Fruit fly (Drosophila melanogaster) whole organism, wandering third instar larva: Measurements from ENCODE around the gene CG6785.
A peak's percentile ranks its signal among the peaks of the same experiment; 100 is the strongest.

Experiments
- Abd-B ChIP-seq: fragments of >200 bp; optimal IDR thresholded peaks from 2 replicates; lab custom pipeline; 2017; ENCODE audit warnings: missing biosample characterization, missing genetic modification characterization
- CG32264 ChIP-seq: fragments of 200-800 bp; sonication (Bioruptor generic); optimal IDR thresholded peaks from 2 replicates; lab custom pipeline; 2016; ENCODE audit warnings: missing biosample characterization, missing genetic modification characterization
- CG9705 ChIP-seq: fragments of 200-800 bp; sonication (Bioruptor generic); optimal IDR thresholded peaks from 2 replicates; lab custom pipeline; 2018; ENCODE audit warnings: missing biosample characterization, mild to moderate bottlenecking, missing genetic modification characterization
- CrebA ChIP-seq: fragments of 200-800 bp; sonication (Bioruptor generic); optimal IDR thresholded peaks from 2 replicates; lab custom pipeline; 2016; ENCODE audit warnings: missing biosample characterization, mild to moderate bottlenecking, missing genetic modification characterization, borderline replicate concordance
- Dfd ChIP-seq: fragments of >200 bp; optimal IDR thresholded peaks from 2 replicates; lab custom pipeline; 2017; ENCODE audit warnings: missing biosample characterization, missing genetic modification characterization
- Dif ChIP-seq: fragments of 200-275, 200-300 bp; sonication (Bioruptor generic); optimal IDR thresholded peaks from 2 replicates; lab custom pipeline; 2018; ENCODE audit warnings: missing biosample characterization, missing genetic modification characterization; ENCODE audit not compliant: partially characterized antibody
- GATAd ChIP-seq: sonication (Bioruptor generic); optimal IDR thresholded peaks from 2 replicates; lab custom pipeline; 2016; ENCODE audit warnings: missing biosample characterization, missing genetic modification characterization
- HLH106 ChIP-seq: fragments of 200-800 bp; optimal IDR thresholded peaks from 3 replicates; lab custom pipeline; 2019; ENCODE audit warnings: missing biosample characterization, mild to moderate bottlenecking, missing genetic modification characterization, moderate library complexity
- Hnf4 ChIP-seq: fragments of 200-800 bp; sonication (Bioruptor generic); optimal IDR thresholded peaks from 2 replicates; lab custom pipeline; 2016; ENCODE audit warnings: missing biosample characterization, mild to moderate bottlenecking, missing genetic modification characterization
- Hr78 ChIP-seq: fragments of >200 bp; optimal IDR thresholded peaks from 2 replicates; lab custom pipeline; 2017; ENCODE audit warnings: missing biosample characterization, missing genetic modification characterization
- Jra ChIP-seq: sonication (Bioruptor generic); optimal IDR thresholded peaks from 2 replicates; lab custom pipeline; 2016; ENCODE audit warnings: missing biosample characterization, missing genetic modification characterization
- Mio ChIP-seq: sonication (Bioruptor generic); optimal IDR thresholded peaks from 2 replicates; lab custom pipeline; 2016; ENCODE audit warnings: missing biosample characterization, missing genetic modification characterization
- Myc ChIP-seq: fragments of >200 bp; optimal IDR thresholded peaks from 2 replicates; lab custom pipeline; 2017
- N ChIP-seq: fragments of >200 bp; optimal IDR thresholded peaks from 2 replicates; lab custom pipeline; 2018; ENCODE audit warnings: missing biosample characterization, missing external identifiers, missing genetic modification characterization
- OdsH ChIP-seq: fragments of 200-800 bp; sonication (Bioruptor generic); optimal IDR thresholded peaks from 2 replicates; lab custom pipeline; 2016; ENCODE audit warnings: missing biosample characterization, mild to moderate bottlenecking, missing genetic modification characterization
- Rel ChIP-seq, 2 experiments: fragments of 200-800 bp; sonication (Bioruptor generic) in 1 of 2; optimal IDR thresholded peaks; 2 replicates in 1 of 2; 3 replicates in 1 of 2; lab custom pipeline; 2016 to 2019; ENCODE audit warnings: mild to moderate bottlenecking in 2 of 2, missing biosample characterization in 2 of 2, missing genetic modification characterization in 2 of 2, moderate library complexity in 1 of 2
- Sp1 ChIP-seq: fragments of 200-800 bp; sonication (Bioruptor generic); optimal IDR thresholded peaks from 3 replicates; lab custom pipeline; 2019; ENCODE audit warnings: missing biosample characterization, mild to moderate bottlenecking, missing genetic modification characterization, moderate library complexity
- Vsx2 ChIP-seq: fragments of 200-300, 225-300 bp; sonication (Bioruptor generic); optimal IDR thresholded peaks from 2 replicates; lab custom pipeline; 2018; ENCODE audit warnings: missing biosample characterization, missing genetic modification characterization; ENCODE audit not compliant: partially characterized antibody
- brk ChIP-seq: fragments of 200-800 bp; sonication (Bioruptor generic); optimal IDR thresholded peaks from 2 replicates; lab custom pipeline; 2016; ENCODE audit warnings: missing biosample characterization, mild to moderate bottlenecking, missing genetic modification characterization
- dl ChIP-seq, 2 experiments: fragments of 175-275, 200-275 bp in 1 of 2; fragments of 200-275 bp in 1 of 2; sonication (Bioruptor generic); optimal IDR thresholded peaks; lab custom pipeline; 2018; ENCODE audit warnings: mild to moderate bottlenecking in 2 of 2, missing biosample characterization in 2 of 2, missing genetic modification characterization in 2 of 2, moderate library complexity in 2 of 2; ENCODE audit not compliant: partially characterized antibody in 2 of 2, insufficient read depth in 1 of 2
- foxo ChIP-seq, 2 experiments: fragments of 200-800 bp; sonication (Bioruptor generic); optimal IDR thresholded peaks; 2 replicates in 1 of 2; 3 replicates in 1 of 2; lab custom pipeline; 2016 to 2017; ENCODE audit warnings: missing biosample characterization in 2 of 2, missing genetic modification characterization in 2 of 2
- fru ChIP-seq: fragments of 200-800 bp; sonication (Bioruptor generic); optimal IDR thresholded peaks from 3 replicates; lab custom pipeline; 2016; ENCODE audit warnings: missing biosample characterization, mild to moderate bottlenecking, missing genetic modification characterization
- h ChIP-seq: fragments of 200-800 bp; sonication (Bioruptor generic); optimal IDR thresholded peaks from 3 replicates; lab custom pipeline; 2016; ENCODE audit warnings: missing biosample characterization, mild to moderate bottlenecking, missing genetic modification characterization
- jim ChIP-seq: fragments of 175-275, 200-325 bp; sonication (Bioruptor generic); optimal IDR thresholded peaks from 2 replicates; lab custom pipeline; 2016; ENCODE audit warnings: missing biosample characterization, mild to moderate bottlenecking, missing genetic modification characterization
- lola ChIP-seq: fragments of >200 bp; optimal IDR thresholded peaks from 2 replicates; lab custom pipeline; 2017; ENCODE audit warnings: missing biosample characterization, missing genetic modification characterization
- pan ChIP-seq: fragments of >200 bp; optimal IDR thresholded peaks from 2 replicates; lab custom pipeline; 2017
- psq ChIP-seq: fragments of 200-800 bp; sonication (Bioruptor generic); optimal IDR thresholded peaks from 3 replicates; lab custom pipeline; 2017; ENCODE audit warnings: missing biosample characterization, mild to moderate bottlenecking, missing genetic modification characterization, moderate library complexity
- rgr ChIP-seq: fragments of 200-800 bp; sonication (Bioruptor generic); optimal IDR thresholded peaks from 3 replicates; lab custom pipeline; 2016; ENCODE audit warnings: missing biosample characterization, mild to moderate bottlenecking, missing genetic modification characterization
- sage ChIP-seq: fragments of 200-800 bp; sonication (Bioruptor generic); optimal IDR thresholded peaks from 2 replicates; lab custom pipeline; 2016; ENCODE audit warnings: missing biosample characterization, mild to moderate bottlenecking, missing genetic modification characterization
- sv ChIP-seq: fragments of 200-800 bp; sonication (Bioruptor generic); optimal IDR thresholded peaks from 3 replicates; lab custom pipeline; 2016; ENCODE audit warnings: missing biosample characterization, missing genetic modification characterization
- tai ChIP-seq: sonication (Bioruptor generic); optimal IDR thresholded peaks from 2 replicates; lab custom pipeline; 2016; ENCODE audit warnings: missing biosample characterization, missing genetic modification characterization
- usp ChIP-seq: fragments of >200 bp; optimal IDR thresholded peaks from 2 replicates; lab custom pipeline; 2017; ENCODE audit warnings: missing biosample characterization, missing genetic modification characterization
- woc ChIP-seq: sonication (Bioruptor generic); optimal IDR thresholded peaks from 2 replicates; lab custom pipeline; 2016; ENCODE audit warnings: missing biosample characterization, mild to moderate bottlenecking, missing genetic modification characterization

The CG6785 gene

DNA sequence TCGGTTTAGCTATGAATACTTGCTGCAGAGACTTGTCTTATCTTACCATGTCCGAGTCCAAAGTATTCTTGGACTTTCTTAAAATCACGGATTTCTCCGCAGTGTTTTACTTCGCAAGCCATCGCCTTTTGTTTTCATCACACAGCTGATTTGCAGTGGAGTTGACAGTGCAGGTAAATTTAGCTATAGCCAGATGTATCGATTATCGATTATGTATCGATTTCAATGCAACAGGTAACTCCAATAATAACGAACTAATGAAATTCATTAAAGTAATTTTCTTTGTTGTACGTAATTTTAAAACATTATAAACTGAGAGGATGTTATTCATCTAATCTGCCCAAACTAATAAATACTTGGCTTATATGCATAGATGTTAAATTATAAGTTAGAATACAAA lies 18.0 kb upstream of the CG6785 start, which contains the start of gene Rab3-GAP:
Gene Rab3-GAP, minus strand, starts transcription at position 150 of the 400 bp plus-strand sequence.
- TF ChIP-seq CG32264 (GFP tag; lab: Kevin White, UChicago) (no peak), tai (no peak), foxo (GFP tag; optimal IDR thresholded peaks at IDR 0.05; lab: Kevin White, UChicago) (peak in 1 of 2 experiments; percentile 28), jim (GFP tag; lab: Kevin White, UChicago) (no peak), Myc (lab: Kevin White, UChicago) (peak; percentile 74), OdsH (GFP tag; lab: Kevin White, UChicago) (peak; percentile 5), Dfd (GFP tag; lab: Kevin White, UChicago) (no peak), Hnf4 (GFP tag; lab: Kevin White, UChicago) (no peak), Sp1 (GFP tag; lab: Kevin White, UChicago) (peak; percentile 27), brk (no peak), Mio (no peak), HLH106 (tag; lab: Kevin White, UChicago) (peak; percentile 24), GATAd (GFP tag; lab: Kevin White, UChicago) (no peak), dl (GFP tag; optimal IDR thresholded peaks at IDR 0.05; lab: Kevin White, UChicago; ENCODE audit: insufficient read depth in 1 of 2, partially characterized antibody in 2 of 2) (no peak), CrebA (GFP tag; lab: Kevin White, UChicago) (no peak), Hr78 (GFP tag; lab: Kevin White, UChicago) (no peak), fru (GFP tag; lab: Kevin White, UChicago) (no peak), pan (lab: Kevin White, UChicago) (no peak), CG9705 (GFP tag; lab: Kevin White, UChicago) (no peak), rgr (no peak), Rel (GFP tag; optimal IDR thresholded peaks at IDR 0.05; lab: Kevin White, UChicago) (no peak), Rel (tag; optimal IDR thresholded peaks at IDR 0.05; lab: Kevin White, UChicago) (no peak), lola (no peak), woc (GFP tag; lab: Kevin White, UChicago) (no peak), psq (GFP tag; lab: Kevin White, UChicago) (no peak)
- TF ChIP-seq, all 38 proteins: peak for 5

DNA sequence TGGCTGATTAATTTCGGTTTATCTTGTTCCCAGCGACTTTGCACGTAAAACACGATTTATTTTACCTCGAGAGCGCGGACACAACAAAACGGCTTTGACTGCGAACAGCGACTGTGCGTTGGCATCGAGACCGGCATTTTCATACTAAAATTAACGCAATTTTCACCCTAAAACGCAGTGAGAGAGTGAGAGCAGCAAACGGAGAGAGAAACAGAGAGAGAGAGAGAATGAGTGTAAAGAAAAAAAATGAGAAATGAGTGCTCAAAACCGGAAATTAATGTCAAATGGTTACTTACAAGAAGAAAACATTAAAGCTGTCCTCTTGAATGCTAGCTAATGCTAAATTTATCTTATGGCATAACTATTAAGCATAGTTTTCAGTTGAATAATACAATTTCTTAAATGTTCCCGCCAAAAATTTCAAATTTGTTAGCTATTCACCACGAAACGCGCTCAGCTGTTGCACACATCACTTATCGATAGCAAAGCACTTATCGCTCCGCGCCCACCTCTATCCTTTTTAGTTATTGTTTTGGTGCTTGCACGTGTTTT lies 10.9 kb upstream of the CG6785 start, which contains the start of the genes JhI-21, RpL7-like and CG34164:
Gene JhI-21, minus strand, starts transcription at position 206 of the 552 bp plus-strand sequence.
Gene RpL7-like, plus strand, starts transcription at position 490 of the 552 bp plus-strand sequence.
Gene CG34164, plus strand, starts transcription at position 512 of the 552 bp plus-strand sequence.
- TF ChIP-seq dl (GFP tag; optimal IDR thresholded peaks at IDR 0.05; lab: Kevin White, UChicago; ENCODE audit: insufficient read depth in 1 of 2, partially characterized antibody in 2 of 2) (peak; percentile 75 to 89), Abd-B (GFP tag; lab: Kevin White, UChicago) (no peak), Hnf4 (GFP tag; lab: Kevin White, UChicago) (no peak), lola (no peak), CrebA (GFP tag; lab: Kevin White, UChicago) (no peak), Vsx2 (peak; percentile 72), Myc (lab: Kevin White, UChicago) (peak; percentile 12), Dif (GFP tag; lab: Kevin White, UChicago) (peak; percentile 96), Sp1 (GFP tag; lab: Kevin White, UChicago) (peak; percentile 47), foxo (GFP tag; optimal IDR thresholded peaks at IDR 0.05; lab: Kevin White, UChicago) (peak in 1 of 2 experiments; percentile 6), h (GFP tag; lab: Kevin White, UChicago) (peak; percentile 7)
- TF ChIP-seq, all 38 proteins: peak for 7

- TF ChIP-seq Rel (GFP tag; optimal IDR thresholded peaks at IDR 0.05; lab: Kevin White, UChicago) = no peak
- TF ChIP-seq Rel (tag; optimal IDR thresholded peaks at IDR 0.05; lab: Kevin White, UChicago) = no peak
- TF ChIP-seq rgr = no peak
- no peak for TF ChIP-seq fru (GFP tag; lab: Kevin White, UChicago)
- TF ChIP-seq Dif (GFP tag; lab: Kevin White, UChicago) = no peak
- TF ChIP-seq GATAd (GFP tag; lab: Kevin White, UChicago) = no peak
- TF ChIP-seq tai = no peak
- no peak for TF ChIP-seq sv (GFP tag; lab: Kevin White, UChicago)
- no peak for TF ChIP-seq sage (GFP tag; lab: Kevin White, UChicago)
These were observed 8.4 kb upstream of the CG6785 start for dm6 chr2L:12053365-12053764.

DNA sequence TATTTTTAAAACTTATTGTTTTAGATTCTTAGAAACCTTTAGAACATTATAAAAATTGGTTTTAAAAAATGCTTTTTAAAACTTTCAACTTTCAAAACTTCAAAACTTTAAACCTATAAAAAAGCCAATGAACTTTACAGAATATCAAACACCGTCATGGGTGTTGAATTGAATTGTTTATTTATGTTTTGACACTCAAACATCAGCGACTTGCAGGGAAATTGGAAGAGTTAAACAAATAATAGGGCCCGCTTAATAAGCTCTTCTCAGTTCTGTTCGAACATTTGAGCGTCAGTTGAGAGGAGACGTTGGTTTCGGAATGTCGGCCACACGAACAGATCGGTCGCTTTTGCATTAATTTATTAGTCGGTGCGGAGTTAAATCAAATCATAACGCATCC lies 4.1 kb upstream of the CG6785 start, which contains the start of gene PLCXD:
Gene PLCXD, plus strand, starts transcription at position 286 of the 400 bp plus-strand sequence.
- TF ChIP-seq Jra (no peak), Abd-B (GFP tag; lab: Kevin White, UChicago) (no peak), Sp1 (GFP tag; lab: Kevin White, UChicago) (no peak), Mio (no peak), GATAd (GFP tag; lab: Kevin White, UChicago) (no peak), pan (lab: Kevin White, UChicago) (no peak), N (GFP tag; lab: Kevin White, UChicago) (no peak), sv (GFP tag; lab: Kevin White, UChicago) (no peak), usp (GFP tag; lab: Kevin White, UChicago) (no peak), psq (GFP tag; lab: Kevin White, UChicago) (no peak)
